Worm (Caenorhabditis elegans): Measurements from ENCODE around the gene F15E6.6.

F15E6.6 gene

ce11 chrIV:4316813-4317408, 33.0 kb upstream of the F15E6.6 start, which contains the start of gene Y24D9B.1:
TSS of gene Y24D9B.1 (plus strand) at chrIV:4317358.
- TF ChIP-seq F13H6.1 (tag; optimal IDR thresholded peaks at IDR 0.05) (no peak), nhr-237 (tag; optimal IDR thresholded peaks at IDR 0.05) (no peak), elt-3 (tag; optimal IDR thresholded peaks at IDR 0.05) (no peak), sma-9 (GFP tag; optimal IDR thresholded peaks at IDR 0.05) (no peak), sma-9 (tag; optimal IDR thresholded peaks at IDR 0.05) (no peak), C34F6.9 (tag; optimal IDR thresholded peaks at IDR 0.05) (no peak), ceh-16 (tag; optimal IDR thresholded peaks at IDR 0.05) (no peak), sem-4 (tag; optimal IDR thresholded peaks at IDR 0.05) (no peak), mbf-1 (tag; optimal IDR thresholded peaks at IDR 0.05) (no peak), alr-1 (tag; optimal IDR thresholded peaks at IDR 0.05) (no peak), nhr-23 (tag; optimal IDR thresholded peaks at IDR 0.05) (no peak)

- TF ChIP-seq ztf-4 (tag; optimal IDR thresholded peaks at IDR 0.05): no peak
- no peak for TF ChIP-seq elt-3 (tag; optimal IDR thresholded peaks at IDR 0.05)
Measured at ce11 chrIV:4307227-4307946, 23.5 kb upstream of the F15E6.6 start, which contains the start of gene set-9. TSS of gene set-9 (plus strand) at chrIV:4307896.

- no peak for TF ChIP-seq ceh-82 (tag; optimal IDR thresholded peaks at IDR 0.05)
- no peak for TF ChIP-seq R02D3.7 (tag; optimal IDR thresholded peaks at IDR 0.05)
- TF ChIP-seq lin-39 (tag; optimal IDR thresholded peaks at IDR 0.05): no peak
Measured at ce11 chrIV:4306317-4306716, 22.4 kb upstream of the F15E6.6 start.

- no peak for TF ChIP-seq F13H6.1 (tag; optimal IDR thresholded peaks at IDR 0.05)
- TF ChIP-seq peb-1 (tag; optimal IDR thresholded peaks at IDR 0.05): no peak
- no peak for TF ChIP-seq lin-11 (tag; optimal IDR thresholded peaks at IDR 0.05)
- TF ChIP-seq blmp-1 (tag; optimal IDR thresholded peaks at IDR 0.05; ENCODE audit: insufficient read depth): no peak
- TF ChIP-seq unc-62 (GFP tag; optimal IDR thresholded peaks at IDR 0.05): no peak
- TF ChIP-seq ztf-11 (tag; optimal IDR thresholded peaks at IDR 0.05): no peak
- TF ChIP-seq nhr-6 (tag; optimal IDR thresholded peaks at IDR 0.05): no peak
- TF ChIP-seq egl-27 (tag; optimal IDR thresholded peaks at IDR 0.05): no peak
- no peak for TF ChIP-seq fos-1 (tag; optimal IDR thresholded peaks at IDR 0.05)
- no peak for TF ChIP-seq ztf-4 (tag; optimal IDR thresholded peaks at IDR 0.05)
- no peak for TF ChIP-seq nhr-21 (tag; optimal IDR thresholded peaks at IDR 0.05)
Measured at ce11 chrIV:4301202-4301601, 17.3 kb upstream of the F15E6.6 start, which contains the start of gene lgc-22. TSS of gene lgc-22 (plus strand) at chrIV:4301306.

ce11 chrIV:4299994-4300393, 16.1 kb upstream of the F15E6.6 start:
- no peak for TF ChIP-seq aly-2 (tag; optimal IDR thresholded peaks at IDR 0.05)
- TF ChIP-seq lsy-2 (tag; optimal IDR thresholded peaks at IDR 0.05): no peak
- peak; percentile 30 for TF ChIP-seq nhr-21 (tag; optimal IDR thresholded peaks at IDR 0.05)
- TF ChIP-seq nhr-25 (tag; optimal IDR thresholded peaks at IDR 0.05): peak; percentile 44
- no peak for TF ChIP-seq ZK546.5 (tag; optimal IDR thresholded peaks at IDR 0.05)
- no peak for TF ChIP-seq ceh-82 (tag; optimal IDR thresholded peaks at IDR 0.05)
- TF ChIP-seq lin-39 (tag; optimal IDR thresholded peaks at IDR 0.05): no peak
- no peak for TF ChIP-seq nhr-237 (tag; optimal IDR thresholded peaks at IDR 0.05)
- TF ChIP-seq egl-27 (tag; optimal IDR thresholded peaks at IDR 0.05): no peak

- TF ChIP-seq sma-9 (GFP tag; optimal IDR thresholded peaks at IDR 0.05): no peak
- no peak for TF ChIP-seq sma-9 (tag; optimal IDR thresholded peaks at IDR 0.05)
- no peak for TF ChIP-seq C34F6.9 (tag; optimal IDR thresholded peaks at IDR 0.05)
- no peak for TF ChIP-seq egl-27 (tag; optimal IDR thresholded peaks at IDR 0.05)
- TF ChIP-seq gmeb-1 (tag; optimal IDR thresholded peaks at IDR 0.05): no peak
- no peak for TF ChIP-seq ztf-4 (tag; optimal IDR thresholded peaks at IDR 0.05)
- TF ChIP-seq fos-1 (tag; optimal IDR thresholded peaks at IDR 0.05): no peak
- TF ChIP-seq crh-2 (tag; optimal IDR thresholded peaks at IDR 0.05): no peak
- no peak for TF ChIP-seq aly-2 (tag; optimal IDR thresholded peaks at IDR 0.05)
- TF ChIP-seq nhr-77 (tag; optimal IDR thresholded peaks at IDR 0.05): no peak
Measured at ce11 chrIV:4298983-4299382, 15.1 kb upstream of the F15E6.6 start, which contains the start of gene F15E6.9. TSS of gene F15E6.9 (minus strand) at chrIV:4299083.

Data from whole organism, L2 larva.